Fruit fly (Drosophila melanogaster): ENCODE data around the gene aay.

The aay gene

dm6 chr3L:9441907-9442479 lies 18.9 kb downstream of the aay start, which contains the start of the genes Bet3 and Nf-YA (continued):
- TF ChIP-seq CG8924 (tag; optimal IDR thresholded peaks at IDR 0.05) (peak; percentile 5), Sry-δ (GFP tag; optimal IDR thresholded peaks at IDR 0.05) (peak; percentile 75), CG12299 (tag; optimal IDR thresholded peaks at IDR 0.05) (no peak), Doc3 (GFP tag; IDR thresholded peaks at IDR 0.05; ENCODE audit: partially characterized antibody) (peak; percentile 80), Lhr (GFP tag; optimal IDR thresholded peaks at IDR 0.05) (peak; percentile 44), ttk (GFP tag; IDR thresholded peaks at IDR 0.05) (peak; percentile 38; the same call in 1 of the 2 replicates), grau (tag; optimal IDR thresholded peaks at IDR 0.05) (peak; percentile 34), CG15601 (tag; optimal IDR thresholded peaks at IDR 0.05) (peak; percentile 10), stwl (tag; optimal IDR thresholded peaks at IDR 0.05) (peak; percentile 77), zf30C (GFP tag; optimal IDR thresholded peaks at IDR 0.05) (no peak), sna (GFP tag; IDR thresholded peaks at IDR 0.05; ENCODE audit: partially characterized antibody) (peak; percentile 84), Hr39 (optimal IDR thresholded peaks at IDR 0.05) (no peak), Xbp1 (GFP tag; optimal IDR thresholded peaks at IDR 0.05) (peak; percentile 78), CG4617 (GFP tag; optimal IDR thresholded peaks at IDR 0.05; ENCODE audit: borderline replicate concordance) (peak; percentile 90), CG3838 (GFP tag; optimal IDR thresholded peaks at IDR 0.05) (no peak), tgo (GFP tag; IDR thresholded peaks at IDR 0.05) (no peak), hbn (GFP tag; IDR thresholded peaks at IDR 0.05; ENCODE audit: partially characterized antibody) (peak; percentile 87), CG2129 (GFP tag; IDR thresholded peaks at IDR 0.05; ENCODE audit: partially characterized antibody) (peak; percentile 73), CG10209 (GFP tag; optimal IDR thresholded peaks at IDR 0.05) (peak; percentile 36), unpg (GFP tag; optimal IDR thresholded peaks at IDR 0.05) (no peak), CG14014 (GFP tag; IDR thresholded peaks at IDR 0.05) (peak; percentile 49; the same call in 1 of the 2 replicates), crc (GFP tag; optimal IDR thresholded peaks at IDR 0.05) (peak; percentile 27), CG17802 (tag; optimal IDR thresholded peaks at IDR 0.05) (no peak), inv (GFP tag; IDR thresholded peaks at IDR 0.05; ENCODE audit: partially characterized antibody) (peak; percentile 79), org-1 (GFP tag; optimal IDR thresholded peaks at IDR 0.05) (no peak), CG12744 (GFP tag; optimal IDR thresholded peaks at IDR 0.05) (peak; percentile 21), dpn (GFP tag; optimal IDR thresholded peaks at IDR 0.05) (peak; percentile 65 to 68), chif (GFP tag; optimal IDR thresholded peaks at IDR 0.05) (peak; percentile 10 to 57), CG30403 (GFP tag; optimal IDR thresholded peaks at IDR 0.05) (peak; percentile 74), Aef1 (GFP tag; IDR thresholded peaks at IDR 0.05) (peak; percentile 50; the same call in 1 of the 3 replicates), lbe (GFP tag; optimal IDR thresholded peaks at IDR 0.05) (peak; percentile 22), CG34224 (GFP tag; IDR thresholded peaks at IDR 0.05; ENCODE audit: partially characterized antibody) (peak; percentile 83), CG13624 (GFP tag; optimal IDR thresholded peaks at IDR 0.05) (peak; percentile 71), Bgb (GFP tag; IDR thresholded peaks at IDR 0.05; ENCODE audit: partially characterized antibody) (peak; percentile 87), Xrp1 (GFP tag; IDR thresholded peaks at IDR 0.05) (peak; percentile 37; the same call in 1 of the 2 replicates), unc-4 (GFP tag; IDR thresholded peaks at IDR 0.05; ENCODE audit: partially characterized antibody) (peak; percentile 86), D19A (tag; optimal IDR thresholded peaks at IDR 0.05) (peak; percentile 20), CG1792 (GFP tag; optimal IDR thresholded peaks at IDR 0.05) (peak; percentile 27), CG17359 (tag; optimal IDR thresholded peaks at IDR 0.05) (peak; percentile 9), CG33213 (GFP tag; optimal IDR thresholded peaks at IDR 0.05) (peak; percentile 27), pho (GFP tag; optimal IDR thresholded peaks at IDR 0.05) (peak; percentile 43), CG12769 (tag; optimal IDR thresholded peaks at IDR 0.05) (peak; percentile 43), ato (GFP tag; IDR thresholded peaks at IDR 0.05; ENCODE audit: partially characterized antibody) (peak; percentile 20; the same call in 1 of the 2 replicates), Antp (GFP tag; optimal IDR thresholded peaks at IDR 0.05) (peak; percentile 61), HmgZ (tag; optimal IDR thresholded peaks at IDR 0.05) (peak; percentile 58), slbo (GFP tag; IDR thresholded peaks at IDR 0.05) (peak; percentile 88), CG7839 (tag; optimal IDR thresholded peaks at IDR 0.05) (peak; percentile 41), az2 (GFP tag; optimal IDR thresholded peaks at IDR 0.05) (peak; percentile 44)

Measured in whole organism, embryonic.